Fruit fly (Drosophila melanogaster) whole organism, wandering third instar larva: ENCODE measurements around the gene Ccp84Ag.

Experiments
- Dif ChIP-seq: fragments of 200-275, 200-300 bp; sonication (Bioruptor generic); optimal IDR thresholded peaks from 2 replicates; lab custom pipeline; 2018; ENCODE audit warnings: missing biosample characterization, missing genetic modification characterization; ENCODE audit not compliant: partially characterized antibody
- HLH106 ChIP-seq: fragments of 200-800 bp; optimal IDR thresholded peaks from 3 replicates; lab custom pipeline; 2019; ENCODE audit warnings: missing biosample characterization, mild to moderate bottlenecking, missing genetic modification characterization, moderate library complexity
- Hr83 ChIP-seq: fragments of 200-300 bp; sonication (Bioruptor generic); optimal IDR thresholded peaks from 2 replicates; lab custom pipeline; 2016; ENCODE audit warnings: missing biosample characterization, mild to moderate bottlenecking, missing genetic modification characterization, moderate library complexity; ENCODE audit not compliant: poor library complexity, severe bottlenecking
- Jra ChIP-seq: sonication (Bioruptor generic); optimal IDR thresholded peaks from 2 replicates; lab custom pipeline; 2016; ENCODE audit warnings: missing biosample characterization, missing genetic modification characterization
- Myc ChIP-seq: fragments of >200 bp; optimal IDR thresholded peaks from 2 replicates; lab custom pipeline; 2017
- Sp1 ChIP-seq: fragments of 200-800 bp; sonication (Bioruptor generic); optimal IDR thresholded peaks from 3 replicates; lab custom pipeline; 2019; ENCODE audit warnings: missing biosample characterization, mild to moderate bottlenecking, missing genetic modification characterization, moderate library complexity
- brk ChIP-seq: fragments of 200-800 bp; sonication (Bioruptor generic); optimal IDR thresholded peaks from 2 replicates; lab custom pipeline; 2016; ENCODE audit warnings: missing biosample characterization, mild to moderate bottlenecking, missing genetic modification characterization
- dsf ChIP-seq: sonication (Bioruptor generic); optimal IDR thresholded peaks from 2 replicates; lab custom pipeline; 2016; ENCODE audit warnings: missing biosample characterization, missing genetic modification characterization, borderline replicate concordance
- foxo ChIP-seq, 2 experiments: fragments of 200-800 bp; sonication (Bioruptor generic); optimal IDR thresholded peaks; 2 replicates in 1 of 2; 3 replicates in 1 of 2; lab custom pipeline; 2016 to 2017; ENCODE audit warnings: missing biosample characterization in 2 of 2, missing genetic modification characterization in 2 of 2
- fru ChIP-seq: fragments of 200-800 bp; sonication (Bioruptor generic); optimal IDR thresholded peaks from 3 replicates; lab custom pipeline; 2016; ENCODE audit warnings: missing biosample characterization, mild to moderate bottlenecking, missing genetic modification characterization
- lola ChIP-seq: fragments of >200 bp; optimal IDR thresholded peaks from 2 replicates; lab custom pipeline; 2017; ENCODE audit warnings: missing biosample characterization, missing genetic modification characterization
- psq ChIP-seq: fragments of 200-800 bp; sonication (Bioruptor generic); optimal IDR thresholded peaks from 3 replicates; lab custom pipeline; 2017; ENCODE audit warnings: missing biosample characterization, mild to moderate bottlenecking, missing genetic modification characterization, moderate library complexity
- woc ChIP-seq: sonication (Bioruptor generic); optimal IDR thresholded peaks from 2 replicates; lab custom pipeline; 2016; ENCODE audit warnings: missing biosample characterization, mild to moderate bottlenecking, missing genetic modification characterization

DNA sequence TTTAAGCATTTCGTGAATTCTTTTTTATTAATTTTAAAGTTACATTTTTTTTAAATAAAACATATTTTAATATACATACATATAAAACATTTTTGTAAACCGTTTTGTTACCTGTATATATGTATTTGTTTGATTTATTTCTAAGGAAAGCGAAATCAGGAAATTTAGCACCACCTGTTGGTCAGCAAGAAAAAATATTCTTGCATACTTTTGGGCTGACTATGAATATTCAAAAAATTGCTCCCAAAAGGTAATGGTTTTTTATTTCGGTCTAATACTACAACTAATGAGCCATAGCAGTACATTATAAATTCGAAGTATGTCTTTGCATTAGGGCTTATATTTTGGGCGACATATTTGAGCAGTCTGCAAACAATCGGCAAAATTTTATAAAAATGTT, 2.9 kb upstream of the Ccp84Ag start:
- TF ChIP-seq brk (no peak), Dif (GFP tag; lab: Kevin White, UChicago) (no peak), woc (no peak), psq (GFP tag; lab: Kevin White, UChicago) (no peak), Sp1 (no peak), Jra (no peak), fru (GFP tag; lab: Kevin White, UChicago) (no peak), lola (no peak), HLH106 (tag; lab: Kevin White, UChicago) (no peak), dsf (GFP tag; lab: Kevin White, UChicago) (no peak), Hr83 (GFP tag; lab: Kevin White, UChicago) (no peak), foxo (GFP tag; optimal IDR thresholded peaks at IDR 0.05; lab: Kevin White, UChicago) (no peak), Myc (lab: Kevin White, UChicago) (peak; percentile 15)
